Worm (Caenorhabditis elegans): ENCODE measurements around the gene F32D8.8.

DNA sequence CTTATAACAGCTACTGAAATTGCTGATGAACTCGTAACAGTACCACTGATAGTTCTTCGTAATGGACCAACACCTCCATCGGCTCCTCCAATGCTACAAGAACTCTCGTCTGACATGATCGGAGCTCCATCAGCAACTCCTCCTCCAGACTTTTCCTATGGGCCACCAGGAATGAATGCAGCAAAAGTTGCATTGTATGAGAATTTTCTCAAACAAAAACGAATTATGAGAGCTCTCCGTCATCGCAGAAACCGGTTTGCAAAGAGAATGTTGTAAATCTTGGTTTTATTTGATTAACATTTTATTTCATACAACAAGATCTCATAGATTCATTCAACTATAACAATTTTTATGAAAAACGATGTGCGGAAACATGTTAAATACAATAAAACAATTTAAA lies 15.0 kb downstream of the F32D8.8 start:
- TF ChIP-seq unc-86 (tag; optimal IDR thresholded peaks at IDR 0.05) (no peak), tbx-2 (tag; optimal IDR thresholded peaks at IDR 0.05) (no peak), pha-4 (tag; optimal IDR thresholded peaks at IDR 0.05) (no peak), nfya-1 (tag; optimal IDR thresholded peaks at IDR 0.05) (no peak)
